Worm (Caenorhabditis elegans) whole organism, L2 larva: ENCODE results near the gene Y44A6D.7.

Source experiments
- C34F6.9 ChIP-seq: fragments of 150-350 bp; optimal IDR thresholded peaks from 2 replicates; lab custom pipeline; 2014; ENCODE audit warnings: missing biosample characterization, missing genetic modification characterization
- F13H6.1 ChIP-seq: sonication (generic microtip); optimal IDR thresholded peaks from 2 replicates; lab custom pipeline; 2016; ENCODE audit warnings: missing genetic modification characterization, missing compliant biosample characterization
- R02D3.7 ChIP-seq: fragments of 150-350 bp; optimal IDR thresholded peaks from 2 replicates; lab custom pipeline; 2014; ENCODE audit warnings: missing biosample characterization, missing genetic modification characterization
- Y55F3AM.14 ChIP-seq: fragments of 200-800 bp; sonication (Bioruptor generic); optimal IDR thresholded peaks from 2 replicates; lab custom pipeline; 2018; ENCODE audit warnings: mild to moderate bottlenecking, missing genetic modification characterization, missing compliant biosample characterization
- ZK546.5 ChIP-seq: sonication (generic microtip); optimal IDR thresholded peaks from 2 replicates; lab custom pipeline; 2017; ENCODE audit warnings: missing biosample characterization, missing genetic modification characterization
- alr-1 ChIP-seq: fragments of 150-350 bp; optimal IDR thresholded peaks from 2 replicates; lab custom pipeline; 2014; ENCODE audit warnings: missing biosample characterization, missing genetic modification characterization
- aly-2 ChIP-seq: fragments of 150-350 bp; optimal IDR thresholded peaks from 2 replicates; lab custom pipeline; 2014; ENCODE audit warnings: missing biosample characterization, missing genetic modification characterization
- ama-1 ChIP-seq: fragments of 150-350 bp; optimal IDR thresholded peaks from 2 replicates; lab custom pipeline; 2018; ENCODE audit warnings: inconsistent platforms
- blmp-1 ChIP-seq: sonication (generic microtip); optimal IDR thresholded peaks from 2 replicates; lab custom pipeline; 2017; ENCODE audit warnings: missing genetic modification characterization, mild to moderate bottlenecking, missing compliant biosample characterization, antibody characterized with exemption, moderate library complexity; ENCODE audit not compliant: insufficient read depth
- ceh-16 ChIP-seq: fragments of 150-350 bp; optimal IDR thresholded peaks from 2 replicates; lab custom pipeline; 2014; ENCODE audit warnings: missing biosample characterization, missing genetic modification characterization
- ceh-82 ChIP-seq: fragments of 150-350 bp; optimal IDR thresholded peaks from 2 replicates; lab custom pipeline; 2014; ENCODE audit warnings: missing biosample characterization, missing genetic modification characterization
- crh-2 ChIP-seq: sonication (generic microtip); optimal IDR thresholded peaks from 2 replicates; lab custom pipeline; 2017; ENCODE audit warnings: missing biosample characterization, missing genetic modification characterization
- egl-27 ChIP-seq: sonication (generic microtip); optimal IDR thresholded peaks from 3 replicates; lab custom pipeline; 2017; ENCODE audit warnings: missing biosample characterization, missing genetic modification reagents, missing genetic modification characterization
- elt-1 ChIP-seq: fragments of 150-350 bp; optimal IDR thresholded peaks from 2 replicates; lab custom pipeline; 2014; ENCODE audit warnings: missing biosample characterization, missing genetic modification characterization
- elt-3 ChIP-seq: sonication (generic microtip); optimal IDR thresholded peaks from 2 replicates; lab custom pipeline; 2017; ENCODE audit warnings: missing biosample characterization, missing genetic modification characterization
- fos-1 ChIP-seq: fragments of 150-350 bp; optimal IDR thresholded peaks from 2 replicates; lab custom pipeline; 2014; ENCODE audit warnings: missing biosample characterization, missing genetic modification characterization
- gmeb-1 ChIP-seq: fragments of 150-350 bp; optimal IDR thresholded peaks from 2 replicates; lab custom pipeline; 2014; ENCODE audit warnings: missing biosample characterization, missing genetic modification characterization
- lin-11 ChIP-seq: fragments of 150-350 bp; sonication (generic microtip); optimal IDR thresholded peaks from 2 replicates; lab custom pipeline; 2014; ENCODE audit warnings: missing biosample characterization, missing genetic modification characterization, inconsistent platforms, mixed read lengths
- lin-13 ChIP-seq: fragments of 150-350 bp; optimal IDR thresholded peaks from 2 replicates; lab custom pipeline; 2014; ENCODE audit warnings: missing biosample characterization, missing genetic modification reagents, missing genetic modification characterization
- lin-39 ChIP-seq: fragments of 150-350 bp; optimal IDR thresholded peaks from 2 replicates; lab custom pipeline; 2014; ENCODE audit warnings: missing biosample characterization, missing genetic modification reagents, missing genetic modification characterization
- lsy-2 ChIP-seq, 2 experiments: fragments of 150-350 bp in 1 of 2; sonication (generic microtip) in 1 of 2; optimal IDR thresholded peaks; 2 replicates each; lab custom pipeline; 2014 to 2017; ENCODE audit warnings: missing biosample characterization in 2 of 2, missing genetic modification characterization in 2 of 2
- mab-5 ChIP-seq: fragments of 150-350 bp; optimal IDR thresholded peaks from 2 replicates; lab custom pipeline; 2014; ENCODE audit warnings: missing biosample characterization, missing genetic modification characterization
- mdl-1 ChIP-seq, 2 experiments: fragments of 150-350 bp in 1 of 2; sonication (generic microtip) in 1 of 2; optimal IDR thresholded peaks; 2 replicates each; lab custom pipeline; 2017; ENCODE audit warnings: missing biosample characterization in 2 of 2, missing genetic modification characterization in 2 of 2
- nhr-10 ChIP-seq: sonication (generic microtip); optimal IDR thresholded peaks from 2 replicates; lab custom pipeline; 2017; ENCODE audit warnings: missing biosample characterization, missing genetic modification characterization
- nhr-11 ChIP-seq: fragments of 150-350 bp; optimal IDR thresholded peaks from 2 replicates; lab custom pipeline; 2014; ENCODE audit warnings: missing biosample characterization, missing genetic modification characterization
- nhr-12 ChIP-seq: fragments of 150-350 bp; optimal IDR thresholded peaks from 2 replicates; lab custom pipeline; 2014; ENCODE audit warnings: missing biosample characterization, missing genetic modification characterization
- nhr-129 ChIP-seq: fragments of 150-350 bp; optimal IDR thresholded peaks from 2 replicates; lab custom pipeline; 2014; ENCODE audit warnings: missing biosample characterization, missing genetic modification characterization
- nhr-23 ChIP-seq: fragments of 150-350 bp; optimal IDR thresholded peaks from 2 replicates; lab custom pipeline; 2014; ENCODE audit warnings: missing biosample characterization, missing genetic modification reagents, missing genetic modification characterization
- nhr-237 ChIP-seq: fragments of 150-350 bp; optimal IDR thresholded peaks from 2 replicates; lab custom pipeline; 2014; ENCODE audit warnings: missing biosample characterization, missing genetic modification characterization
- nhr-25 ChIP-seq: fragments of 150-350 bp; sonication (generic microtip); optimal IDR thresholded peaks from 3 replicates; lab custom pipeline; 2014; ENCODE audit warnings: missing biosample characterization, missing genetic modification characterization
- nhr-6 ChIP-seq: fragments of 150-350 bp; optimal IDR thresholded peaks from 2 replicates; lab custom pipeline; 2014; ENCODE audit warnings: missing biosample characterization, missing genetic modification characterization
- nhr-77 ChIP-seq: fragments of 150-350 bp; optimal IDR thresholded peaks from 2 replicates; lab custom pipeline; 2014; ENCODE audit warnings: missing biosample characterization, missing genetic modification characterization
- peb-1 ChIP-seq: fragments of 150-350 bp; optimal IDR thresholded peaks from 2 replicates; lab custom pipeline; 2014; ENCODE audit warnings: missing biosample characterization, missing genetic modification characterization
- sem-4 ChIP-seq: fragments of 150-350 bp; optimal IDR thresholded peaks from 2 replicates; lab custom pipeline; 2014; ENCODE audit warnings: missing biosample characterization, missing genetic modification reagents, missing genetic modification characterization
- sma-9 ChIP-seq, 2 experiments: fragments of 150-350 bp in 1 of 2; sonication (generic microtip) in 1 of 2; optimal IDR thresholded peaks; 2 replicates each; lab custom pipeline; 2014 to 2016; ENCODE audit warnings: missing genetic modification characterization in 2 of 2, mild to moderate bottlenecking in 1 of 2, missing biosample characterization in 1 of 2, missing compliant biosample characterization in 1 of 2, missing genetic modification reagents in 1 of 2, moderate library complexity in 1 of 2
- snpc-4 ChIP-seq: fragments of 150-350 bp; optimal IDR thresholded peaks from 2 replicates; lab custom pipeline; 2014; ENCODE audit warnings: missing biosample characterization, missing genetic modification characterization
- unc-39 ChIP-seq: fragments of 150-350 bp; optimal IDR thresholded peaks from 2 replicates; lab custom pipeline; 2014; ENCODE audit warnings: missing biosample characterization, missing genetic modification characterization
- unc-55 ChIP-seq: fragments of 150-350 bp; sonication (generic microtip); optimal IDR thresholded peaks from 3 replicates; lab custom pipeline; 2014; ENCODE audit warnings: missing biosample characterization, missing genetic modification reagents, missing genetic modification characterization
- unc-62 ChIP-seq: fragments of 150-350 bp; optimal IDR thresholded peaks from 2 replicates; lab custom pipeline; 2014; ENCODE audit warnings: missing biosample characterization, missing genetic modification reagents, missing genetic modification characterization
- zag-1 ChIP-seq: fragments of 150-350 bp; optimal IDR thresholded peaks from 2 replicates; lab custom pipeline; 2014; ENCODE audit warnings: missing biosample characterization, missing genetic modification characterization
- ztf-4 ChIP-seq: fragments of 150-350 bp; optimal IDR thresholded peaks from 2 replicates; lab custom pipeline; 2014; ENCODE audit warnings: missing biosample characterization, missing genetic modification characterization

Gene Y44A6D.7

DNA sequence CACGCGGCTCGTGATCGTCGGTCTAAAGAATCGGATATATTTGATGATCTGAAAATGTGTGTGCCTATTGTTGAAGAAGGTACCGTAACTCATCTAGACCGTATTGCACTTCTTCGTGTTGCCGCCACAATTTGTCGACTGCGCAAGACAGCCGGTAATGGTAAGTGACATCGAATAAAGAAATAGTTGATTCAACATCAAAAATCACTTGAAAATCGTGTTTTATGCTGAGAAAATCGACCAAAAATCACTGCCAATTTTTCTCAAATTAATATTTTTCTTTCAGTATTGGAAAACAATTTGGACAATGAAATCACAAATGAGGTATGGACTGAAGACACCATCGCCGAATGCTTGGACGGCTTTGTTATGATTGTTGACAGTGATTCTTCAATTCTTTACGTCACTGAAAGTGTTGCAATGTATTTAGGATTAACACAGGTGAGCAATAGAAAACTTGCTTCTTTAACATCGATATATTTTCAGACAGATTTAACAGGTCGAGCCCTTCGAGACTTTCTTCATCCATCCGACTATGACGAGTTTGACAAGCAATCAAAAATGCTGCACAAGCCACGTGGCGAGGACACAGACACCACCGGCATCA, 33.1 kb upstream of the Y44A6D.7 start:
- TF ChIP-seq ceh-16 (tag; lab: Kevin White, UChicago) = no peak

DNA sequence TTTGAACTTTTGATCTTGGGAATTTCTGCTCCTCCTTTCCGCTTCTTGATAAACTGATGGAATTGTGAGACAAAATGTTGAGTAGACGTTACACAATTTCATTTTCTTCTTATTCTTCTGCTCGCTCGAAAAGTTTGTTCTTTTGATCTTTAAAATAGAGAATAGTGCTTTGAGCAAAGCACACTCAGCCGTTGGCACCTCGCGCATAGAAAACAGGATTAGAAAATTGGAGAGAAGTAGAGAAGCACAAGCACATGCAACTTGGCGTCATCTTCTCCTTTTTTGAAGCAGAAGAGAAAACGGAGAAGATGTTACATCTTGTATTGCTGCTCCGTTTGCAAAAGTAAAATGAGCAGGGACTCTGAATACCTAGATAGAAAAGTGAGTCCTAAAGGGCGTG, 32.3 kb upstream of the Y44A6D.7 start:
- TF ChIP-seq sma-9 (GFP tag; optimal IDR thresholded peaks at IDR 0.05; lab: Kevin White, UChicago) (peak; percentile 84), sma-9 (tag; optimal IDR thresholded peaks at IDR 0.05; lab: Kevin White, UChicago) (no peak), nhr-237 (tag; lab: Kevin White, UChicago) (no peak), nhr-6 (tag; lab: Kevin White, UChicago) (peak; percentile 44), fos-1 (tag; lab: Kevin White, UChicago) (peak; percentile 14), sem-4 (tag; lab: Kevin White, UChicago) (peak; percentile 85), nhr-11 (tag; lab: Kevin White, UChicago) (no peak), mdl-1 (tag; optimal IDR thresholded peaks at IDR 0.05; lab: Kevin White, UChicago) (peak; percentile 63 to 88), mab-5 (no peak), C34F6.9 (tag; lab: Kevin White, UChicago) (peak; percentile 59), snpc-4 (tag; lab: Kevin White, UChicago) (peak; percentile 38), F13H6.1 (tag; lab: Kevin White, UChicago) (peak; percentile 69), alr-1 (tag; lab: Kevin White, UChicago) (no peak), lin-13 (GFP tag; lab: Kevin White, UChicago) (peak; percentile 46), egl-27 (tag; lab: Kevin White, UChicago) (peak; percentile 14), crh-2 (tag; lab: Kevin White, UChicago) (peak; percentile 82), ztf-4 (tag; lab: Kevin White, UChicago) (peak; percentile 49), zag-1 (tag; lab: Kevin White, UChicago) (peak; percentile 91), nhr-129 (tag; lab: Kevin White, UChicago) (peak; percentile 82), lsy-2 (tag; optimal IDR thresholded peaks at IDR 0.05; lab: Kevin White, UChicago) (peak in 1 of 2 experiments; percentile 78), peb-1 (tag; lab: Kevin White, UChicago) (no peak), unc-55 (GFP tag; lab: Kevin White, UChicago) (peak; percentile 97), lin-39 (tag; lab: Kevin White, UChicago) (no peak), unc-39 (tag; lab: Kevin White, UChicago) (no peak), ama-1 (peak; percentile 42)

DNA sequence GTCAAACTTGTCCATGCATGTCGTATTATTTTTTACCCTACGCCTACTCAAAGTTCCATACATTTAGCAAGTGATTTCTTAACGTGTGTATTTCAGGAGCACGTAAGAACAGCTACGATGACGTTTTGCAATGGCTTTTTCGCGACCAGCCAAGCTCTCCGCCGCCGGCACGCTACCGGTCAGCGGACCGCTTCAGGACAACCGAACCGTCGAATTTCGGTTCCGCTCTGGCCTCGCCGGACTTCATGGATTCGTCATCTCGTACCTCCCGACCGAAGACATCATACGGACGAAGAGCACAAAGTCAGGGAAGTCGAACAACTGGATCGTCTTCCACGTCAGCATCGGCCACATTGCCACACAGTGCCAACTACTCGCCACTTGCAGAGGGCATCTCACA, 30.9 kb upstream of the Y44A6D.7 start:
- no peak for TF ChIP-seq lsy-2 (tag; optimal IDR thresholded peaks at IDR 0.05; lab: Kevin White, UChicago)
- no peak for TF ChIP-seq ama-1
- no peak for TF ChIP-seq Y55F3AM.14 (GFP tag; lab: Kevin White, UChicago)
- no peak for TF ChIP-seq peb-1 (tag; lab: Kevin White, UChicago)

DNA sequence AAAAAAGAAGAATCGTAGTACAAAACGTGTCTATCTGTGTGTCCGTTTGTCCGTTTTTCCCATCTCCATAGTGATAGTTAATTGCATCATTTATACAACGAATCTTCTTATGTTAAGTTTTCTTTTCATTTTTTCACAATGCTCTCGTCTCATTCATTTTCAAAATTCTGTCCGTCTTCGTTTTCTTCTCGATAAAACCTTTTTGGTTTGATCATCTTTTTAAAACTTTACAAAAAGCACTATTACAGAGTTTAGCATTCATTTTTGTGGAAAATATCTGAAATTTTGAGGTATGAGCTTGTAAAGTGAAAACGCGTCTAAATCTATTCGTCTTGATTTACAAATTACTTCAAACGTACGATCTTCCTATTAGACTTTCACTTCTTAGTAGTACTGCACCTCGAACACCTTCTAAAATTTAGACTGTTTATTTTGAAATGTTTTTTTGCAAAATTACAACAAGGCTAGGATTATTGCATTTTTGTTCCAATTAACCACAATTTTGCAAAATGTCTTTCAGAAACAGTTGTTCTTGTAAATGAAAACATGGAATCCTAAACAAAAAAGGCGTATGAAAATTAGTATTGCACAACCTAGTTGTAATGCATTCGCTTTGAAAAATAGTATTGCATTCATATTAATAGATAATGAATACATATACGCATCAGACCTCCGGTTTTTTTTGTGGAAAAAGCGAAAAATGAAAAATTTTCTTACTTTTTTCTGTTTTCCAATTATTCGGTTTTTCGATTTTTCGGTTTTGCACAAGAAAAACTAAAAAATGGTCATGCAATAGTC, 29.3 kb upstream of the Y44A6D.7 start:
- TF ChIP-seq lin-11 (tag; lab: Kevin White, UChicago) (no peak), ZK546.5 (tag; lab: Kevin White, UChicago) (no peak), elt-3 (tag; lab: Kevin White, UChicago) (no peak), egl-27 (tag; lab: Kevin White, UChicago) (no peak), ztf-4 (tag; lab: Kevin White, UChicago) (peak; percentile 38), zag-1 (tag; lab: Kevin White, UChicago) (no peak), nhr-10 (tag; lab: Kevin White, UChicago) (no peak), nhr-23 (tag; lab: Kevin White, UChicago) (no peak), nhr-6 (tag; lab: Kevin White, UChicago) (no peak), C34F6.9 (tag; lab: Kevin White, UChicago) (peak; percentile 15), F13H6.1 (tag; lab: Kevin White, UChicago) (no peak), gmeb-1 (no peak), ceh-16 (tag; lab: Kevin White, UChicago) (no peak), sem-4 (tag; lab: Kevin White, UChicago) (no peak), Y55F3AM.14 (GFP tag; lab: Kevin White, UChicago) (no peak), lsy-2 (tag; optimal IDR thresholded peaks at IDR 0.05; lab: Kevin White, UChicago) (peak; percentile 11 to 19), blmp-1 (tag; lab: Kevin White, UChicago) (no peak), nhr-77 (tag; lab: Kevin White, UChicago) (no peak), ama-1 (no peak), R02D3.7 (tag; lab: Kevin White, UChicago) (no peak), aly-2 (no peak), unc-62 (GFP tag; lab: Kevin White, UChicago) (no peak), fos-1 (tag; lab: Kevin White, UChicago) (no peak), unc-39 (tag; lab: Kevin White, UChicago) (no peak), nhr-25 (tag; lab: Kevin White, UChicago) (peak; percentile 45), crh-2 (tag; lab: Kevin White, UChicago) (no peak), peb-1 (tag; lab: Kevin White, UChicago) (no peak), lin-39 (tag; lab: Kevin White, UChicago) (no peak), mab-5 (no peak), lin-13 (GFP tag; lab: Kevin White, UChicago) (no peak), sma-9 (GFP tag; optimal IDR thresholded peaks at IDR 0.05; lab: Kevin White, UChicago) (no peak), sma-9 (tag; optimal IDR thresholded peaks at IDR 0.05; lab: Kevin White, UChicago) (no peak), mdl-1 (tag; optimal IDR thresholded peaks at IDR 0.05; lab: Kevin White, UChicago) (no peak), ceh-82 (tag; lab: Kevin White, UChicago) (no peak), nhr-12 (tag; lab: Kevin White, UChicago) (no peak), elt-1 (no peak)
